Worm (Caenorhabditis elegans) whole organism, late embryonic: ENCODE data around the gene kvs-1.

Source experiments
- elt-2 ChIP-seq: sonication (generic microtip); optimal IDR thresholded peaks from 2 replicates; lab custom pipeline; 2016; ENCODE audit warnings: missing genetic modification reagents, missing genetic modification characterization, missing compliant biosample characterization
- pag-3 ChIP-seq: sonication (generic microtip); optimal IDR thresholded peaks from 2 replicates; lab custom pipeline; 2016; ENCODE audit warnings: missing compliant biosample characterization, missing genetic modification characterization, borderline replicate concordance
- pha-4 ChIP-seq: fragments of 150-350 bp; optimal IDR thresholded peaks from 2 replicates; lab custom pipeline; 2018; ENCODE audit warnings: missing biosample characterization, missing genetic modification reagents, missing genetic modification characterization
- tbx-2 ChIP-seq: sonication (generic microtip); optimal IDR thresholded peaks from 2 replicates; lab custom pipeline; 2016; ENCODE audit warnings: missing genetic modification characterization, missing compliant biosample characterization

DNA sequence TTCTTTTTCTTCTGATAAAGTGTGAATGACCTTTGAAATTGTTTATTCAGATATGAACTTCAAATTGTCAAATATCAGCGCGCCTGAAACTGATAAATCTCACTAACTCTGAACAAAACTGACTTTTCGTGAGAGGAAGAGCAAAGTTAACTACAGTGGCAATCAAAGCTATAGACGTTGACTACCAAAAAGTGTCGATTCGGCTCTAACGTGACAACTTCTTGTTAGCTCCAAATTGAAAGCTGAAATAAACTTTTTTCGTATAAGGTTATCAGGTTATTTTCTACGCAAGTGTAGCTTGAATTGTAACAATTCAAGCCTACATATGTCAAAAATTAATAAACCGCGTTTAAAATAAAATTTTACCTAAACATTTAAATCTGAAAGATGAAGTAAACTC lies 19.4 kb upstream of the kvs-1 start:
- TF ChIP-seq pha-4 (tag; lab: Kevin White, UChicago) (no peak), tbx-2 (tag; lab: Kevin White, UChicago) (no peak), pag-3 (tag; lab: Kevin White, UChicago) (no peak), elt-2 (tag; lab: Kevin White, UChicago) (no peak)
